Worm (Caenorhabditis elegans): Measurements from ENCODE around the gene C09E10.3.
A peak's percentile ranks its signal among the peaks of the same experiment; 100 is the strongest.

The C09E10.3 gene

DNA sequence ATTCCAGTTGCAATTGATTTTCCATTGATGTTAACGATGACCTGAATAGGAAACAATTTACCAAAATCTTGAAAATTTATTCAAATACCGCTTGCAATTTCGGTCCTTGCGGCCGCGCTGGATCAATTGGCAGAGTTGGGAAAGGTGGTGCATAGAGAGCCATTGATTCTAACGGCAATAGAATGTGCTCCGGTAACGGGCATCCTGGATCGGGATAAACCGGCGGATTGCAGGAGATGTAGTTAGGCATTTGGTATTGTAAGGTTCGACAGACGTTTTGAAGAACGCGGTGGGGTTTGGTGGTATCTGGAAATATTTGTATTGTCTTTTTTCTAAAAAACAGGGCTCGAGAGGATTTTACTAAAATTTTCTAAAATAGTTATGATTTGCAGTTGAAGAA lies 39.7 kb upstream of the C09E10.3 start:
- TF ChIP-seq unc-30 (tag; optimal IDR thresholded peaks at IDR 0.05) (no peak), efl-3 (GFP tag; optimal IDR thresholded peaks at IDR 0.05) (no peak), fkh-10 (GFP tag; optimal IDR thresholded peaks at IDR 0.05) (no peak), nhr-77 (tag; optimal IDR thresholded peaks at IDR 0.05) (no peak), swsn-7 (tag; optimal IDR thresholded peaks at IDR 0.05) (no peak), hlh-17 (GFP tag; optimal IDR thresholded peaks at IDR 0.05; ENCODE audit: borderline replicate concordance) (no peak), nhr-85 (tag) (no peak), efl-1 (optimal IDR thresholded peaks at IDR 0.05) (no peak), efl-1 (GFP tag; optimal IDR thresholded peaks at IDR 0.05 in 1 of 2) (no peak), xbp-1 (tag; optimal IDR thresholded peaks at IDR 0.05) (no peak), pax-3 (tag; optimal IDR thresholded peaks at IDR 0.05) (no peak), grh-1 (GFP tag; IDR thresholded peaks at IDR 0.05) (no peak), dsc-1 (tag; optimal IDR thresholded peaks at IDR 0.05) (no peak), lin-39 (tag; optimal IDR thresholded peaks at IDR 0.05) (no peak), skn-1 (tag; optimal IDR thresholded peaks at IDR 0.05) (no peak), nhr-84 (tag; optimal IDR thresholded peaks at IDR 0.05) (no peak), sup-37 (GFP tag; optimal IDR thresholded peaks at IDR 0.05) (no peak), nhr-237 (tag; optimal IDR thresholded peaks at IDR 0.05) (no peak), C16A3.4 (tag; optimal IDR thresholded peaks at IDR 0.05) (no peak), sox-4 (tag; optimal IDR thresholded peaks at IDR 0.05) (no peak), lin-13 (GFP tag; optimal IDR thresholded peaks at IDR 0.05) (no peak)

DNA sequence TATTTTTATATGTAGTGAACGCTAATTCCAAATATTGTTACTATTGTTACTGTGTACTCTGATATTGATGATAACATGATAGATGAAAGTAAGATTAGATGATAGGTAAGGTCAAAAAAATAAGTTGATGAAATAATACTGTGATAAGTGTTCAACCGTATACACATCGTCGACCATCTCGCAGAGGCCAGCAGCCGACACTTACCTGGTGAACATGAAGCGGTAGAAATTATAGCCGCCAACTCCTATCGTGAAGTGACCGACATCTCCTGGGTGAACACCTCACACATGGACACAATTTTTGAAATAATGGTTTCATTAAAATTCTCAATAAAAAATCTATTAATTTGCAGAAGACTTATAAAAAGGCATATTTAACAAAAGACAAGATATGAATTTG lies 36.2 kb upstream of the C09E10.3 start:
- TF ChIP-seq alr-1 (tag; optimal IDR thresholded peaks at IDR 0.05; ENCODE audit: borderline replicate concordance) (no peak), F16B12.6 (tag; optimal IDR thresholded peaks at IDR 0.05) (no peak), C34B4.2 (tag; optimal IDR thresholded peaks at IDR 0.05) (no peak), hlh-17 (GFP tag; optimal IDR thresholded peaks at IDR 0.05; ENCODE audit: borderline replicate concordance) (no peak), nhr-237 (tag; optimal IDR thresholded peaks at IDR 0.05) (no peak), snpc-4 (tag; optimal IDR thresholded peaks at IDR 0.05) (no peak)

DNA sequence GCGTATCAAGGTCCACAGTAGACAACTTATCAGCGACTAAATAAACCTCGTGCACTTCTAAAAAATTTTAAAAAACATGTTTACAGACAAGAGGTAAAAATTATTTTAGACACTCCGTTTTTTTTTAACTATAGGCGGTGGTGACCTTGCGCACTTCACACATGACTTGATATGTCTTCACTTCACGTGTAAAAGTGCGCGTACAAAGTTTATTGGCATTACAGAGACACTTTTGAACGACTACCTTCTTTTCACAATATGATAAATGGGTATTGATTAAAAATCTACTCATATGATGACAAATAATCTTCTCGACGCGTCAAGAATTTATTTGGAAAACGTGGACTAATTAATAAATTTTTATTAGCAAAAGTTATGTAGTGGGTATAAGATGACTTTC lies 35.5 kb upstream of the C09E10.3 start:
- peak in 2 of 6 experiments; percentile 45 to 71 for TF ChIP-seq elt-3 (tag; optimal IDR thresholded peaks at IDR 0.05)
- TF ChIP-seq nhr-85 (tag): peak; percentile 87
- TF ChIP-seq nhr-47 (tag; optimal IDR thresholded peaks at IDR 0.05): peak; percentile 32
- peak; percentile 70 for TF ChIP-seq nhr-20 (tag; optimal IDR thresholded peaks at IDR 0.05)
- TF ChIP-seq lin-35 (GFP tag; optimal IDR thresholded peaks at IDR 0.05): peak in 1 of 2 experiments; percentile 66
- no peak for TF ChIP-seq hlh-4 (tag; optimal IDR thresholded peaks at IDR 0.05)
- TF ChIP-seq grh-1 (GFP tag; IDR thresholded peaks at IDR 0.05): peak; percentile 12; the same call in 1 of the 2 replicates
- TF ChIP-seq mdl-1 (tag; optimal IDR thresholded peaks at IDR 0.05): peak in 1 of 2 experiments; percentile 62
- TF ChIP-seq nhr-90 (tag; optimal IDR thresholded peaks at IDR 0.05; ENCODE audit: poor library complexity): peak; percentile 26
- peak; percentile 74 for TF ChIP-seq nhr-71 (tag; optimal IDR thresholded peaks at IDR 0.05)
- no peak for TF ChIP-seq unc-62 (GFP tag; optimal IDR thresholded peaks at IDR 0.05)
- TF ChIP-seq skn-1 (tag; optimal IDR thresholded peaks at IDR 0.05): peak; percentile 83
- peak; percentile 40 for TF ChIP-seq blmp-1 (tag; optimal IDR thresholded peaks at IDR 0.05)
- TF ChIP-seq aha-1 (tag; optimal IDR thresholded peaks at IDR 0.05): no peak
- TF ChIP-seq tbx-2 (tag; optimal IDR thresholded peaks at IDR 0.05): peak; percentile 38
- TF ChIP-seq unc-130 (tag; optimal IDR thresholded peaks at IDR 0.05): peak; percentile 53
- peak; percentile 71 for TF ChIP-seq lin-14 (GFP tag; optimal IDR thresholded peaks at IDR 0.05)
- no peak for TF ChIP-seq nhr-11 (tag; optimal IDR thresholded peaks at IDR 0.05)
- peak; percentile 57 for TF ChIP-seq snu-23 (GFP tag; optimal IDR thresholded peaks at IDR 0.05)
- peak; percentile 60 for TF ChIP-seq nhr-19 (GFP tag; conservative IDR thresholded peaks at IDR 0.05)
- no peak for TF ChIP-seq fkh-8 (tag; optimal IDR thresholded peaks at IDR 0.05)
